Fruit fly (Drosophila melanogaster) whole organism, embryonic: Measurements from ENCODE around the gene mRpL10.

Experiments used
- Abd-B ChIP-seq: fragments of 200-800 bp; sonication (Bioruptor generic); optimal IDR thresholded peaks from 2 replicates; lab custom pipeline; 2018; ENCODE audit warnings: missing biosample characterization, mild to moderate bottlenecking, missing genetic modification characterization, moderate library complexity
- CG10321 ChIP-seq: fragments of 200-800 bp; sonication (Bioruptor generic); IDR thresholded peaks from 2 replicates; pipeline ENCODE4 v1.3.6; 2022; ENCODE audit warnings: missing biosample characterization, missing genetic modification characterization
- CG10431 ChIP-seq: fragments of 200-800 bp; sonication (Bioruptor generic); optimal IDR thresholded peaks from 3 replicates; lab custom pipeline; 2018; ENCODE audit warnings: missing biosample characterization, mild to moderate bottlenecking, missing genetic modification characterization
- CG11696 ChIP-seq: fragments of 200-800 bp; sonication (Bioruptor generic); IDR thresholded peaks from 2 replicates; pipeline ENCODE4 v1.3.6; 2022; ENCODE audit warnings: missing biosample characterization, missing genetic modification characterization
- CG12942 ChIP-seq: fragments of 200-800 bp; sonication (Bioruptor generic); optimal IDR thresholded peaks from 3 replicates; lab custom pipeline; 2016; ENCODE audit warnings: missing biosample characterization, missing genetic modification characterization
- CG16813 ChIP-seq: fragments of 200-800 bp; sonication (Bioruptor generic); IDR thresholded peaks from 3 replicates; pipeline ENCODE4 v1.3.6; 2022; ENCODE audit warnings: missing biosample characterization, missing genetic modification characterization; ENCODE audit not compliant: partially characterized antibody
- CG17328 ChIP-seq: fragments of 200-800 bp; sonication (Bioruptor generic); IDR thresholded peaks from 2 replicates; pipeline ENCODE4 v1.3.6; 2022; ENCODE audit warnings: missing biosample characterization, missing genetic modification characterization
- CG17802 ChIP-seq: fragments of 200-800 bp; sonication (Bioruptor generic); optimal IDR thresholded peaks from 2 replicates; lab custom pipeline; 2018; ENCODE audit warnings: missing biosample characterization, mild to moderate bottlenecking, missing genetic modification characterization, moderate library complexity
- CG3065 ChIP-seq: fragments of 200-800 bp; sonication (Bioruptor generic); optimal IDR thresholded peaks from 2 replicates; lab custom pipeline; 2016; ENCODE audit warnings: missing biosample characterization, missing genetic modification characterization
- CG32772 ChIP-seq: fragments of 200-800 bp; sonication (Bioruptor generic); IDR thresholded peaks from 2 replicates; pipeline ENCODE4 v1.3.6; 2022; ENCODE audit warnings: missing biosample characterization, missing genetic modification characterization
- CG4424 ChIP-seq: fragments of 200-800 bp; sonication (Bioruptor generic); optimal IDR thresholded peaks from 3 replicates; lab custom pipeline; 2016; ENCODE audit warnings: missing biosample characterization, missing genetic modification characterization
- CG4820 ChIP-seq: fragments of 200-800 bp; sonication (Bioruptor generic); optimal IDR thresholded peaks from 3 replicates; lab custom pipeline; 2016; ENCODE audit warnings: missing biosample characterization, missing genetic modification characterization
- CG4854 ChIP-seq: fragments of 200-800 bp; sonication (Bioruptor generic); optimal IDR thresholded peaks from 2 replicates; lab custom pipeline; 2016; ENCODE audit warnings: missing biosample characterization, missing genetic modification characterization, inconsistent platforms
- CG7357 ChIP-seq: fragments of 200-800 bp; sonication (Bioruptor generic); IDR thresholded peaks from 3 replicates; pipeline ENCODE4 v1.3.6; 2022; ENCODE audit warnings: missing biosample characterization, missing genetic modification characterization
- Chrac-16 ChIP-seq: fragments of 200-800 bp; sonication (Bioruptor generic); optimal IDR thresholded peaks from 3 replicates; lab custom pipeline; 2016; ENCODE audit warnings: missing biosample characterization, missing genetic modification characterization
- CkIIα-i1 ChIP-seq: fragments of 200-800 bp; sonication (Bioruptor generic); IDR thresholded peaks from 2 replicates; pipeline ENCODE4 v1.3.6; 2022; ENCODE audit warnings: missing biosample characterization, missing genetic modification characterization
- Dad ChIP-seq: fragments of 200-800 bp; sonication (Bioruptor generic); optimal IDR thresholded peaks from 3 replicates; lab custom pipeline; 2016; ENCODE audit warnings: missing biosample characterization, missing genetic modification characterization
- Drgx ChIP-seq: fragments of 200-800 bp; sonication (Bioruptor generic); IDR thresholded peaks from 2 replicates; pipeline ENCODE4 v1.3.6; 2022; ENCODE audit warnings: missing biosample characterization, missing genetic modification characterization
- ERR ChIP-seq: fragments of 200-800 bp; sonication (Bioruptor generic); optimal IDR thresholded peaks from 2 replicates; lab custom pipeline; 2016; ENCODE audit warnings: missing biosample characterization, missing genetic modification characterization
- HLH3B ChIP-seq: fragments of 200-800 bp; sonication (Bioruptor generic); IDR thresholded peaks from 2 replicates; pipeline ENCODE4 v1.3.6; 2022; ENCODE audit warnings: missing biosample characterization, missing genetic modification characterization
- HmgD ChIP-seq: fragments of 200-800 bp; sonication (Bioruptor generic); optimal IDR thresholded peaks from 3 replicates; lab custom pipeline; 2016; ENCODE audit warnings: missing biosample characterization, missing genetic modification characterization
- HmgZ ChIP-seq: fragments of 200-800 bp; sonication (Bioruptor generic); optimal IDR thresholded peaks from 2 replicates; lab custom pipeline; 2018; ENCODE audit warnings: missing biosample characterization, mild to moderate bottlenecking, missing genetic modification characterization
- Kr ChIP-seq: fragments of 200-800 bp; sonication (Bioruptor generic); optimal IDR thresholded peaks from 2 replicates; lab custom pipeline; 2017; ENCODE audit warnings: missing biosample characterization, mild to moderate bottlenecking, missing genetic modification characterization
- Nf-YC ChIP-seq: fragments of 200-800 bp; optimal IDR thresholded peaks from 3 replicates; lab custom pipeline; 2019; ENCODE audit warnings: missing biosample characterization, mild to moderate bottlenecking, missing genetic modification characterization, moderate library complexity
- Poxn ChIP-seq: fragments of 200-800 bp; sonication (Bioruptor generic); IDR thresholded peaks from 2 replicates; pipeline ENCODE4 v1.3.6; 2022; ENCODE audit warnings: missing biosample characterization, missing genetic modification characterization
- Ptx1 ChIP-seq: fragments of 200-800 bp; sonication (Bioruptor generic); IDR thresholded peaks from 2 replicates; pipeline ENCODE4 v1.3.6; 2022; ENCODE audit warnings: missing biosample characterization, missing genetic modification characterization
- Sox100B ChIP-seq: fragments of 200-800 bp; sonication (Bioruptor generic); optimal IDR thresholded peaks from 3 replicates; lab custom pipeline; 2018; ENCODE audit warnings: missing biosample characterization, mild to moderate bottlenecking, missing genetic modification characterization
- cad ChIP-seq: fragments of >200 bp; optimal IDR thresholded peaks from 2 replicates; lab custom pipeline; 2017; ENCODE audit warnings: missing biosample characterization, missing genetic modification characterization
- chinmo ChIP-seq: fragments of 200-800 bp; sonication (Bioruptor generic); IDR thresholded peaks from 4 replicates; pipeline ENCODE4 v1.3.6; 2022; ENCODE audit warnings: missing biosample characterization, missing genetic modification characterization; ENCODE audit not compliant: partially characterized antibody
- dmrt99B ChIP-seq: fragments of 200-800 bp; sonication (Bioruptor generic); optimal IDR thresholded peaks from 2 replicates; lab custom pipeline; 2018; ENCODE audit warnings: missing biosample characterization, mild to moderate bottlenecking, missing genetic modification characterization, moderate library complexity
- dpn ChIP-seq, 2 experiments: fragments of 200-800 bp; sonication (Bioruptor generic); optimal IDR thresholded peaks; 3 replicates each; lab custom pipeline; 2016; ENCODE audit warnings: missing biosample characterization in 2 of 2, missing genetic modification characterization in 2 of 2
- gcm ChIP-seq: fragments of 200-800 bp; sonication (Bioruptor generic); optimal IDR thresholded peaks from 2 replicates; lab custom pipeline; 2019; ENCODE audit warnings: missing biosample characterization, mild to moderate bottlenecking, missing genetic modification characterization, moderate library complexity
- gro ChIP-seq: fragments of 200-800 bp; sonication (Bioruptor generic); optimal IDR thresholded peaks from 2 replicates; lab custom pipeline; 2016; ENCODE audit warnings: missing biosample characterization, missing genetic modification characterization
- jigr1 ChIP-seq: fragments of 200-800 bp; sonication (Bioruptor generic); IDR thresholded peaks from 3 replicates; pipeline ENCODE4 v1.3.6; 2022; ENCODE audit warnings: missing biosample characterization, missing genetic modification characterization
- jing ChIP-seq: fragments of 200-800 bp; sonication (Bioruptor generic); optimal IDR thresholded peaks from 2 replicates; lab custom pipeline; 2018; ENCODE audit warnings: missing biosample characterization, mild to moderate bottlenecking, missing genetic modification characterization
- kay ChIP-seq: fragments of 200-800 bp; sonication (Bioruptor generic); optimal IDR thresholded peaks from 2 replicates; lab custom pipeline; 2016; ENCODE audit warnings: missing biosample characterization, missing genetic modification characterization
- p53 ChIP-seq: fragments of 200-800 bp; sonication (Bioruptor generic); optimal IDR thresholded peaks from 2 replicates; lab custom pipeline; 2016; ENCODE audit warnings: missing biosample characterization, missing genetic modification characterization
- phol ChIP-seq: fragments of 200-800 bp; sonication (Bioruptor generic); optimal IDR thresholded peaks from 3 replicates; lab custom pipeline; 2018; ENCODE audit warnings: missing biosample characterization, mild to moderate bottlenecking, missing genetic modification characterization, moderate library complexity
- prd ChIP-seq, 3 experiments: fragments of >200 bp in 2 of 3; fragments of 200-800 bp in 1 of 3; sonication (Bioruptor generic) in 1 of 3; optimal IDR thresholded peaks in 2 of 3; IDR thresholded peaks in 1 of 3; 2 replicates in 2 of 3; 3 replicates in 1 of 3; pipeline versions ENCODE4 v1.3.6 to Lab custom; 2017 to 2022; ENCODE audit warnings: missing biosample characterization in 1 of 3, missing genetic modification characterization in 1 of 3
- psq ChIP-seq: fragments of 200-800 bp; sonication (Bioruptor generic); optimal IDR thresholded peaks from 2 replicates; lab custom pipeline; 2017; ENCODE audit warnings: missing biosample characterization, missing genetic modification characterization
- pum ChIP-seq: fragments of 200-800 bp; sonication (Bioruptor generic); optimal IDR thresholded peaks from 2 replicates; lab custom pipeline; 2016; ENCODE audit warnings: missing biosample characterization, missing genetic modification characterization
- scrt ChIP-seq: fragments of 200-800 bp; sonication (Bioruptor generic); optimal IDR thresholded peaks from 2 replicates; lab custom pipeline; 2018; ENCODE audit warnings: missing biosample characterization, mild to moderate bottlenecking, missing genetic modification characterization, moderate library complexity
- sqz ChIP-seq: fragments of 200-800 bp; sonication (Bioruptor generic); optimal IDR thresholded peaks from 3 replicates; lab custom pipeline; 2018; ENCODE audit warnings: missing biosample characterization, mild to moderate bottlenecking, missing genetic modification characterization
- sr ChIP-seq: fragments of 200-800 bp; sonication (Bioruptor generic); IDR thresholded peaks from 3 replicates; pipeline ENCODE4 v1.3.6; 2022; ENCODE audit warnings: missing biosample characterization, missing genetic modification characterization
- toy ChIP-seq: fragments of 200-800 bp; sonication (Bioruptor generic); IDR thresholded peaks from 2 replicates; pipeline ENCODE4 v1.3.6; 2022; ENCODE audit warnings: missing biosample characterization, missing genetic modification characterization
- z ChIP-seq: fragments of 200-800 bp; sonication (Bioruptor generic); IDR thresholded peaks from 3 replicates; pipeline ENCODE4 v1.3.6; 2022; ENCODE audit warnings: missing biosample characterization, missing genetic modification characterization
- zen ChIP-seq: fragments of 200-800 bp; sonication (Bioruptor generic); optimal IDR thresholded peaks from 3 replicates; lab custom pipeline; 2018; ENCODE audit warnings: missing biosample characterization, mild to moderate bottlenecking, missing genetic modification characterization, moderate library complexity
- zfh1 ChIP-seq: fragments of 200-800 bp; sonication (Bioruptor generic); IDR thresholded peaks from 3 replicates; pipeline ENCODE4 v1.3.6; 2022; ENCODE audit warnings: missing biosample characterization, missing genetic modification characterization
- zfh2 ChIP-seq: fragments of 200-800 bp; sonication (Bioruptor generic); optimal IDR thresholded peaks from 2 replicates; lab custom pipeline; 2016; ENCODE audit warnings: missing biosample characterization, missing genetic modification characterization

mRpL10 gene

dm6 chr2L:224599-225385 lies 21.2 kb downstream of the mRpL10 start (continued):
- TF ChIP-seq CG7357 (GFP tag; lab: Robert Waterston, UW) (0 out of 3 replicates have a peak, but pooled peaks have one; percentile 33), toy (GFP tag; lab: Robert Waterston, UW) (no peak), prd (optimal IDR thresholded peaks at IDR 0.05; lab: Kevin White, UChicago) (no peak), prd (GFP tag; IDR thresholded peaks at IDR 0.05; lab: Robert Waterston, UW) (peak; percentile 74), CG4424 (GFP tag; lab: Kevin White, UChicago) (peak; percentile 51), CkIIα-i1 (GFP tag; lab: Robert Waterston, UW) (no peak), chinmo (GFP tag; lab: Robert Waterston, UW) (no peak), CG4854 (GFP tag; lab: Kevin White, UChicago) (peak; percentile 27), zen (tag; lab: Kevin White, UChicago) (no peak), gro (no peak), Ptx1 (GFP tag; lab: Robert Waterston, UW) (peak; percentile 75), CG10431 (GFP tag; lab: Kevin White, UChicago) (peak; percentile 18), dmrt99B (tag; lab: Kevin White, UChicago) (no peak), Nf-YC (no peak), Drgx (GFP tag; lab: Robert Waterston, UW) (peak; percentile 67), HmgZ (tag; lab: Kevin White, UChicago) (no peak), sqz (peak; percentile 35), Kr (GFP tag; lab: Kevin White, UChicago) (no peak), Chrac-16 (GFP tag; lab: Kevin White, UChicago) (peak; percentile 67), psq (GFP tag; lab: Kevin White, UChicago) (no peak), CG3065 (no peak), kay (GFP tag; lab: Kevin White, UChicago) (peak; percentile 54), cad (GFP tag; lab: Kevin White, UChicago) (no peak), CG17802 (tag; lab: Kevin White, UChicago) (peak; percentile 12), Abd-B (GFP tag; lab: Kevin White, UChicago) (no peak), CG4820 (peak; percentile 30), p53 (GFP tag; lab: Kevin White, UChicago) (no peak), zfh1 (GFP tag; lab: Robert Waterston, UW) (peak; percentile 56; the same call in 2 of the 3 replicates), scrt (GFP tag; lab: Kevin White, UChicago) (peak; percentile 56), CG17328 (0 out of 2 replicates have a peak, but pooled peaks have one; percentile 25), CG10321 (GFP tag; lab: Robert Waterston, UW) (no peak), CG12942 (peak; percentile 25), CG16813 (no peak), z (GFP tag; lab: Robert Waterston, UW) (no peak; the same call in 2 of the 3 replicates), Poxn (GFP tag; lab: Robert Waterston, UW) (no peak), ERR (GFP tag; lab: Kevin White, UChicago) (no peak), phol (no peak), dpn (GFP tag; optimal IDR thresholded peaks at IDR 0.05; lab: Kevin White, UChicago) (peak; percentile 63 to 67), sr (no peak), jigr1 (0 out of 3 replicates have a peak, but pooled peaks have one; percentile 16), HmgD (GFP tag; lab: Kevin White, UChicago) (no peak), CG11696 (GFP tag; lab: Robert Waterston, UW) (no peak), gcm (GFP tag; lab: Kevin White, UChicago) (no peak), zfh2 (peak; percentile 8), CG32772 (GFP tag; lab: Robert Waterston, UW) (peak; percentile 60; the same call in 1 of the 2 replicates), Dad (GFP tag; lab: Kevin White, UChicago) (peak; percentile 33), Sox100B (peak; percentile 53), jing (GFP tag; lab: Kevin White, UChicago) (peak; percentile 32), HLH3B (GFP tag; lab: Robert Waterston, UW) (peak; percentile 59), pum (GFP tag; lab: Kevin White, UChicago) (peak; percentile 48)
